Fruit fly (Drosophila melanogaster): ENCODE measurements around the gene C1GalTA.

Gene C1GalTA

DNA sequence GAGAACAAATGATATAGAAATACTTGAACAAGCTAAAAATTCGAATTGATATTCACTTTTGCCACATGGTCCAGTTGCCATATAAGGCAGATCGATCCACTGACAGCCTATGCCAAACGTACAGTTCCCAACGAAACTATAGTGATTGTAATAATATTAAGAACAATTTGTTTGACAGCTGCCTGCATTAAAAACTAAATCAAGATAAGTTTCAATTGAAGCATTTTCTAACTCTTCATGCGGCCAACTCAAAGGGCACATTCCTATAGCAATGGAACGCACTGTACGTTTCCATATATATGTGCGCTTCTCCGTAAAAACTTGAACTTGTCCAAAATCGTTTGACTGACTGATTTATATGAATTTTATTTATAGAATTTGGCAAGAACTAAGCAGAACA, 56.8 kb downstream of the C1GalTA start (continued):
- TF ChIP-seq her (GFP tag; optimal IDR thresholded peaks at IDR 0.05) (peak; percentile 20), org-1 (GFP tag; optimal IDR thresholded peaks at IDR 0.05) (no peak), pita (GFP tag; optimal IDR thresholded peaks at IDR 0.05) (no peak), CG10959 (GFP tag; IDR thresholded peaks at IDR 0.05) (0 out of 2 replicates have a peak, but pooled peaks have one; percentile 31), CG9932 (GFP tag; IDR thresholded peaks at IDR 0.05) (peak; percentile 86), CG32767 (GFP tag; IDR thresholded peaks at IDR 0.05) (no peak), az2 (GFP tag; optimal IDR thresholded peaks at IDR 0.05) (no peak), CG11695 (GFP tag; IDR thresholded peaks at IDR 0.05) (peak; percentile 68; the same call in 2 of the 3 replicates), ftz-f1 (GFP tag; optimal IDR thresholded peaks at IDR 0.05) (no peak), gem (tag; optimal IDR thresholded peaks at IDR 0.05) (peak; percentile 48), CG15514 (GFP tag; optimal IDR thresholded peaks at IDR 0.05) (peak; percentile 16), Atf-2 (GFP tag; optimal IDR thresholded peaks at IDR 0.05) (no peak), otp (GFP tag; IDR thresholded peaks at IDR 0.05) (no peak)

Data from whole organism, embryonic.